Worm (Caenorhabditis elegans) whole organism, dauer: ENCODE data around the gene fbxa-135.

Experiments
- unc-62 ChIP-seq: sonication (generic microtip); optimal IDR thresholded peaks from 2 replicates; lab custom pipeline; 2017; ENCODE audit warnings: missing biosample characterization, missing genetic modification reagents, missing genetic modification characterization

Gene fbxa-135

ce11 chrV:15399691-15400377 is 2.2 kb upstream of the fbxa-135 start, which contains the start of the genes T06E6.15 and sri-7:
Gene T06E6.15, minus strand, starts transcription at chrV:15399791.
Gene sri-7, plus strand, starts transcription at chrV:15400327.
- TF ChIP-seq unc-62 (GFP tag; lab: Kevin White, UChicago), result no peak

DNA sequence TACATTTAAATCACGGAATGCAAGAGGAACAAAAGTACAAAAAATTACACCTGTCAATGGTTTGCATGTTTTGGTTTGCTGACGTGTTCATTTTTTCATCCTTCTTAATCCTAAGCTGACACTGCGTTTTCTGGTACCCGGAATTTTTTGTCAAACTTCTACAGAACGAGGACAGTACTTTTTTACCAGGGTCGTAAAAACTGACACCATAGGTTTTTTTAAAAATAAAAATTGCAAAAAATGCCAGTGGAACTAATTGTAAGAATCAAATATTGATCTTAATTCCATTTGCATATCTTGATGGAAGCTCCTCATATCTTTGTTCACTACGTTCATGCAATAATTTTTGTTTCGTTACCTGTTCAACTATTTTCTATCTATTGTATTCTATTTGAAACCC is 2.8 kb downstream of the fbxa-135 start, which contains the start of gene srh-258:
Gene srh-258, plus strand, starts transcription at position 301 of the 400 bp plus-strand sequence.
- no peak for TF ChIP-seq unc-62 (GFP tag; lab: Kevin White, UChicago)

DNA sequence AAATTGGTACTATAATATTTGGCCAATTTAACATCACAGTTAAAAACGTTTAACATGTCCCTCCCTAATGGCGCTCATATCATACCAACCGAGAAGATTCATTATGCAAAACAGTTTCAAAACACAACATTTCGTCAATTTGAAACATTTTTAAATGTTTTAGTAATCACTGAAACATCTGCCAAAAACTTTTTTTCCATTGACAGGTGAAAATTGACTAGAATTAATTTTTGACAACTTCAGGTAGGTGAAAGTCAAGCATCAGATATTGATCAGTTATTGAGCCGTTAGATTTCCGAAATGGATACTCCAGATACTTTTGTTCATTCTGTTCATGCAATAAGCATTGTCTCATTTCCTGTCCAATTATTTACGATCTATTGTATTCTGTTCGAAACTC is 4.9 kb downstream of the fbxa-135 start, which contains the start of gene srh-257:
Gene srh-257, plus strand, starts transcription at position 301 of the 400 bp plus-strand sequence.
- TF ChIP-seq unc-62 (GFP tag; lab: Kevin White, UChicago), result no peak

DNA sequence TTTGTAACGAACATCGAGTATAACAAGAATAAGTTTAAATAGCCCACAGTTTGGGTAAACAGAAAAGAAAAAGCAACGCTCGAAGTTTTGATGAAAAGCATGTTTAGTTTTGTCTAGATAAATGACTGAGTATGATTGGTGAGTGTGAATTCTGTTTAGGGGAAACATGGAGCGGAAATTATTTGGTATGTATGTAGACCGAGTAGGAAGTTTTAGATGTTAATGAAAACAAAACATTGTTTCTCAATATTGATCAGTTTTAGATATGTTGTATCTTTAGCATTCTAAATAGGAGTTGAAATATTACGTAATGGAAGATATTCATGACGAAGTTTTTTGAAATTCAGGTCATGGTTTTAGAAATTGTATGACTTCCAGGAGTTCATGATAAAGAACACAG is 10.6 kb downstream of the fbxa-135 start, which contains the start of gene srbc-63:
Gene srbc-63, minus strand, starts transcription at position 101 of the 400 bp plus-strand sequence.
- no peak for TF ChIP-seq unc-62 (GFP tag; lab: Kevin White, UChicago)

DNA sequence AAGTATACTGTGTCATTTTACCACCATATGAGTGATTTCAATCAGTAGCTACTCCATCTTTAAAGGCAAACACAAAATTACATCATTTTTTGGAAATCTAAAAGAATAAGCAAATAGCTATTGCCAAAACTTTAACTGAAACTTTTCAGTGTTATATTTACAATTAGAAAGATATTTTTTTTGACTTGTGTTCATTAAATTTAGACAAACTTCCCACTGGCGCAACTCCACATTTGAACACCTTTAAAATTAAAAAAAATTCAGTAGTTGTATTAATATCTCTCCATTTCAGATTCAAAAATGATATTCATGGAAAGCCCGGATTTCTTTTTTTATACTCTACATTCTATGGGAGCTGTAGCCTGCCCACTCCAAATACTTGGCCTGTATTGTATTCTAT is 11.8 kb downstream of the fbxa-135 start, which contains the start of gene srh-264:
Gene srh-264, plus strand, starts transcription at position 301 of the 400 bp plus-strand sequence.
- no peak for TF ChIP-seq unc-62 (GFP tag; lab: Kevin White, UChicago)

DNA sequence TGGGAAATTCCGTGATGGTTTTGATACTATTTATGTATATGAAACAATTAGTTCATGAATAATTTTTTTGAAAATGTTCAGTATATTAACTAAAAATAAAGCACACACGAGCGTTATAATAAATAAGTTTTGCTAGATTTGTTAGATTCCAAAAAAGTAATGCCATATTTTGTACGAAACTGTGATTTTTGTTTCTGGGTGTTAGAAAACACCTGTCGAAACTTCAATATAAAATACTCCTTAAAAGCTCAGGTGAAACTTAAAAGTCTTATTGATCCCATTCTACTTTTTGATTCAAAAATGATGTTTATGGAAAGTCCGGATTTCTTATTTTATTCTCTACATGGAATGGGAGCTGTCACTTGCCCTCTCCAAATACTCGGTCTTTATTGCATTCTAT is 13.9 kb downstream of the fbxa-135 start, which contains the start of gene srh-265:
Gene srh-265, plus strand, starts transcription at position 301 of the 400 bp plus-strand sequence.
- no peak for TF ChIP-seq unc-62 (GFP tag; lab: Kevin White, UChicago)

DNA sequence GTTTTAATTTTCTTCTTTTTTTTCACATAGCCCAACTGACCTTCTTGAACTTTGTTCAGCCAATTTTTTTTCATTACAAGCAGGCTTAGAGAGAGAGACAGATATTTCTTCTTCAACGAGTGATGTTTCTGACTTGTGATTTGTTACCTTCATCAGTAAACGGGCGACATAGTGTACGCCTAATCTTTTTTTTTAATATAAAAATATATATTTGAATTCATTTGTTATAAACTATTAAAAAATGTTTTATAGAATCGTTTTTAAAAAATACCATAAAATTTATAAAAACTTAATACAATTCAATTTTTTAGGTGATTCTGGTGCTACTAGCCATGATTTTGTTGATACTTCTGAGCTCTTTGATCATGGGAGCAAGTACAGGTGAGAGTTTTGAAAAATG is 15.8 kb downstream of the fbxa-135 start, which contains the start of gene T06E6.10:
Gene T06E6.10, plus strand, starts transcription at position 301 of the 400 bp plus-strand sequence.
- no peak for TF ChIP-seq unc-62 (GFP tag; lab: Kevin White, UChicago)

ce11 chrV:15423601-15424000 is 21.5 kb downstream of the fbxa-135 start, which contains the start of gene fbxa-104:
Gene fbxa-104, minus strand, starts transcription at chrV:15423683.
- no peak for TF ChIP-seq unc-62 (GFP tag; lab: Kevin White, UChicago)

ce11 chrV:15425368-15426091 is 23.5 kb downstream of the fbxa-135 start, which contains the start of gene Y36E3A.2:
Gene Y36E3A.2, plus strand, starts transcription at chrV:15426041.
- TF ChIP-seq unc-62 (GFP tag; lab: Kevin White, UChicago), result no peak

DNA sequence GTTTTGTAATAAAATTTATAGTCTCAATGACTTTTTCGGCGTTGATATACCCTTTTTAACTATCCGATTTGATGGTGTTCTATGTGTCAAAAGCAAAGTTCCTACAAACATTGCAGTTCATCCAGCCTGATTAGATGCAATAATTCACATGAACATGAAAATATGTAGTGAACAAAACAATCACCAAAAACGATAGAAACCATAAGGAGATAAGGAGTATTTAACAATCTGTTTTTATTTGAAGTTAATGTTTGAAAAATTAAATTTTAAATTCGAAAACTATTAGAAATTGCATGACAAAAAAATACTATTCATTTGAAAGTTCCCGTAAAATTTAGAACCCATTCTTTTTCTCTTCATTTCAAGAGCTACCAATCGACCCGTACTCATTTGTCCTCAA is 24.9 kb downstream of the fbxa-135 start, which contains the start of gene fbxa-209:
Gene fbxa-209, minus strand, starts transcription at position 101 of the 400 bp plus-strand sequence.
- no peak for TF ChIP-seq unc-62 (GFP tag; lab: Kevin White, UChicago)

- no peak for TF ChIP-seq unc-62 (GFP tag; lab: Kevin White, UChicago)
Measured at ce11 chrV:15431322-15432052, 29.4 kb downstream of the fbxa-135 start.

ce11 chrV:15432457-15432856 is 30.4 kb downstream of the fbxa-135 start, which contains the start of gene T26H5.8:
Gene T26H5.8, minus strand, starts transcription at chrV:15432726.
- no peak for TF ChIP-seq unc-62 (GFP tag; lab: Kevin White, UChicago)

- TF ChIP-seq unc-62 (GFP tag; lab: Kevin White, UChicago), result no peak
Measured at ce11 chrV:15434647-15435046, 32.6 kb downstream of the fbxa-135 start.

- TF ChIP-seq unc-62 (GFP tag; lab: Kevin White, UChicago), result no peak
Measured at ce11 chrV:15436133-15436532, 34.1 kb downstream of the fbxa-135 start.

- no peak for TF ChIP-seq unc-62 (GFP tag; lab: Kevin White, UChicago)
Measured at ce11 chrV:15442384-15442783, 40.3 kb downstream of the fbxa-135 start.
